Fruit fly (Drosophila melanogaster): ENCODE data around the gene CG32512.

CG32512 gene

dm6 chrX:21058991-21059390 is 8.3 kb downstream of the CG32512 start (continued):
- TF ChIP-seq tio (GFP tag; optimal IDR thresholded peaks at IDR 0.05): peak; percentile 82
- peak; percentile 55 for TF ChIP-seq CG31224 (GFP tag; IDR thresholded peaks at IDR 0.05)
- peak; percentile 90 for TF ChIP-seq onecut (GFP tag; IDR thresholded peaks at IDR 0.05)
- peak; percentile 70; the same call in 1 of the 2 replicates for TF ChIP-seq CG4730 (GFP tag; IDR thresholded peaks at IDR 0.05)
- no peak for TF ChIP-seq rib (GFP tag; IDR thresholded peaks at IDR 0.05)
- peak; percentile 77 for TF ChIP-seq CG12155 (GFP tag; optimal IDR thresholded peaks at IDR 0.05)
- peak; percentile 88 for TF ChIP-seq CG2712 (tag; optimal IDR thresholded peaks at IDR 0.05)
- TF ChIP-seq pan (optimal IDR thresholded peaks at IDR 0.05): no peak
- TF ChIP-seq pan (GFP tag; optimal IDR thresholded peaks at IDR 0.05 in 1 of 2, IDR thresholded peaks at IDR 0.05 in 1 of 2): peak in 1 of 2 experiments; percentile 82
- TF ChIP-seq ro (GFP tag; IDR thresholded peaks at IDR 0.05): peak; percentile 38; the same call in 1 of the 2 replicates
- TF ChIP-seq CG10543 (GFP tag; optimal IDR thresholded peaks at IDR 0.05): peak; percentile 86
- no peak for TF ChIP-seq Opbp (GFP tag; IDR thresholded peaks at IDR 0.05; ENCODE audit: partially characterized antibody)
- peak; percentile 42; the same call in 1 of the 2 replicates for TF ChIP-seq CG6272 (GFP tag; IDR thresholded peaks at IDR 0.05)
- peak; percentile 67 for TF ChIP-seq CG32772 (GFP tag; IDR thresholded peaks at IDR 0.05)
- TF ChIP-seq bcd (GFP tag; optimal IDR thresholded peaks at IDR 0.05): peak; percentile 87
- TF ChIP-seq CG12391 (tag; optimal IDR thresholded peaks at IDR 0.05): peak; percentile 93
- TF ChIP-seq emc (GFP tag; optimal IDR thresholded peaks at IDR 0.05): peak; percentile 39
- TF ChIP-seq dimm (GFP tag; IDR thresholded peaks at IDR 0.05): peak; percentile 66
- peak; percentile 95 for TF ChIP-seq gem (tag; optimal IDR thresholded peaks at IDR 0.05)
- peak; percentile 92 for TF ChIP-seq phol (tag; optimal IDR thresholded peaks at IDR 0.05)
- TF ChIP-seq Ets65A (GFP tag): peak; percentile 98
- TF ChIP-seq Elba2 (GFP tag; optimal IDR thresholded peaks at IDR 0.05): peak; percentile 40
- TF ChIP-seq CG4854 (GFP tag; optimal IDR thresholded peaks at IDR 0.05): peak; percentile 72
- peak; percentile 69 for TF ChIP-seq Gug (GFP tag; IDR thresholded peaks at IDR 0.05)
- no peak for TF ChIP-seq nerfin-2 (GFP tag; IDR thresholded peaks at IDR 0.05; ENCODE audit: partially characterized antibody)
- TF ChIP-seq cg (GFP tag; optimal IDR thresholded peaks at IDR 0.05): no peak
- TF ChIP-seq CG11398 (GFP tag; optimal IDR thresholded peaks at IDR 0.05): peak; percentile 92
- TF ChIP-seq trem (tag; optimal IDR thresholded peaks at IDR 0.05): peak; percentile 59
- peak; percentile 59 for TF ChIP-seq CG17612 (GFP tag; IDR thresholded peaks at IDR 0.05)
- TF ChIP-seq Dad (GFP tag; optimal IDR thresholded peaks at IDR 0.05): peak; percentile 93
- TF ChIP-seq CG18262 (tag; optimal IDR thresholded peaks at IDR 0.05): peak; percentile 87
- TF ChIP-seq CG31441 (GFP tag; IDR thresholded peaks at IDR 0.05): peak; percentile 92
- TF ChIP-seq D (optimal IDR thresholded peaks at IDR 0.05): no peak
- TF ChIP-seq D (GFP tag; optimal IDR thresholded peaks at IDR 0.05): peak; percentile 88
- TF ChIP-seq z (GFP tag; IDR thresholded peaks at IDR 0.05): no peak
- peak; percentile 32 for TF ChIP-seq CG7987 (GFP tag; optimal IDR thresholded peaks at IDR 0.05)
- TF ChIP-seq CG10209 (GFP tag; optimal IDR thresholded peaks at IDR 0.05): peak; percentile 87
- peak; percentile 75 for TF ChIP-seq CG16815 (GFP tag; optimal IDR thresholded peaks at IDR 0.05)
- TF ChIP-seq CG6175 (GFP tag; IDR thresholded peaks at IDR 0.05): peak; percentile 49; the same call in 1 of the 3 replicates
- no peak for TF ChIP-seq HLHmδ (GFP tag; optimal IDR thresholded peaks at IDR 0.05)
- peak; percentile 72 for TF ChIP-seq pros (GFP tag; optimal IDR thresholded peaks at IDR 0.05)
- peak; percentile 21 for TF ChIP-seq exex (tag; optimal IDR thresholded peaks at IDR 0.05)
- TF ChIP-seq Fer2 (tag; optimal IDR thresholded peaks at IDR 0.05): peak; percentile 49
- TF ChIP-seq Dll (GFP tag; IDR thresholded peaks at IDR 0.05; ENCODE audit: partially characterized antibody): no peak
- peak; percentile 73 for TF ChIP-seq HmgD (GFP tag; optimal IDR thresholded peaks at IDR 0.05)
- TF ChIP-seq zfh1 (GFP tag; IDR thresholded peaks at IDR 0.05): peak; percentile 86
- peak; percentile 90 for TF ChIP-seq CG17328 (GFP tag; IDR thresholded peaks at IDR 0.05)
- peak; percentile 76 for TF ChIP-seq CG11696 (GFP tag; IDR thresholded peaks at IDR 0.05)
- peak; percentile 57 for TF ChIP-seq Sry-δ (GFP tag; optimal IDR thresholded peaks at IDR 0.05)
- peak; percentile 79 for TF ChIP-seq CG10431 (GFP tag; optimal IDR thresholded peaks at IDR 0.05)
- no peak for TF ChIP-seq Scr (GFP tag; IDR thresholded peaks at IDR 0.05; ENCODE audit: partially characterized antibody)
- peak; percentile 84 for TF ChIP-seq CG5245 (GFP tag; optimal IDR thresholded peaks at IDR 0.05)

Measured in whole organism, embryonic.